Fruit fly (Drosophila melanogaster): Measurements from ENCODE around the gene Naa20B.
A peak's percentile ranks its signal among the peaks of the same experiment; 100 is the strongest.

The Naa20B gene

DNA sequence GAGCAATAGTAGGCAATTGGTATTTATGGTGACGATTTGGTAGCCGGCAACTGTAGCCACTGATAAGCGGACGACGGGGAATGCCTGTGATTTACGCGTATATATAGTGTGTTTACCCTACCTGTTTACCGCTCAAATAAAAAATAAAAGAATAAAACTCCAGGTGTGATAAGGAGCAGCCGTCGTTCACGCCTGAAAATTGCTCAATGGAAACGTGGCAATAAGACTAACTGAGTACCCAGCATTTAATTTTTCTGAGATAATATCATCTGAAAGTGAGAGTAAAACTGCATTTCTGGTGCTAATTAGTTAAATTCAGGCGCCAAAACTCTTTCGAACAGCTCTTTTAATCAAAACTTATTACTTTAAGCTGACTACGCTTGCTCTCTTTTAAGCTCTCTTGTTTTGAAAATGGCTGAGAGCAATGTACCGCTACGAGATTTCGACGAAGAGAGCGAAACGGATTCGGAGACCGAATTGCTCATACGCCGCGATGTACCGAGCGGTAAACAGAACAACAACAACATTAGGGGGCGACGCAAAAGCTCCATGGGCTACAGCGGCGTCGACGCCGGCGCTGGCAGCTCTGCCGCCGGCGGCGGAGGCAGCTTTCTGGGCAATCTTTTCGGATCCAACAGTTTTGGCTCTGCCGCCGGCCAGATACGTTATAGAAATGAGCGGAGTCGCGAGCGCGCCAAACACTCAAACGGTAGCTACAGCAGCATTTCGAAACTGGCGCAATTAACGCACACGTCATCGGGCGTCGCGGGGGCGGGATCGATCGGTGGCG, 33.2 kb downstream of the Naa20B start (continued):
- TF ChIP-seq CG2129 (GFP tag; IDR thresholded peaks at IDR 0.05; ENCODE audit: partially characterized antibody), result no peak
- TF ChIP-seq knrl (GFP tag; IDR thresholded peaks at IDR 0.05; ENCODE audit: partially characterized antibody), result no peak; the same call in 2 of the 3 replicates
- peak; percentile 83 for TF ChIP-seq CG15011 (GFP tag; optimal IDR thresholded peaks at IDR 0.05)
- TF ChIP-seq dpn (GFP tag; optimal IDR thresholded peaks at IDR 0.05), result peak in 1 of 2 experiments; percentile 45
- TF ChIP-seq CG7987 (GFP tag; optimal IDR thresholded peaks at IDR 0.05), result peak; percentile 95
- no peak for TF ChIP-seq CG4404 (GFP tag; IDR thresholded peaks at IDR 0.05)
- peak; percentile 46 for TF ChIP-seq CG32532 (GFP tag; IDR thresholded peaks at IDR 0.05)
- peak; percentile 88 for TF ChIP-seq CG13894 (tag; optimal IDR thresholded peaks at IDR 0.05)
- TF ChIP-seq tup (GFP tag; optimal IDR thresholded peaks at IDR 0.05), result peak; percentile 69
- no peak for TF ChIP-seq CG11456 (GFP tag; IDR thresholded peaks at IDR 0.05)
- TF ChIP-seq MTF-1 (GFP tag; optimal IDR thresholded peaks at IDR 0.05; ENCODE audit: borderline replicate concordance), result peak; percentile 92
- TF ChIP-seq zf30C (GFP tag; optimal IDR thresholded peaks at IDR 0.05), result no peak
- TF ChIP-seq pb (GFP tag; optimal IDR thresholded peaks at IDR 0.05), result peak; percentile 49
- peak; percentile 89 for TF ChIP-seq CG15601 (tag; optimal IDR thresholded peaks at IDR 0.05)
- peak in 1 of 3 experiments; percentile 9 for TF ChIP-seq lola (GFP tag; optimal IDR thresholded peaks at IDR 0.05)
- TF ChIP-seq caup (GFP tag; optimal IDR thresholded peaks at IDR 0.05; ENCODE audit: severe bottlenecking), result peak; percentile 84
- no peak for TF ChIP-seq CG43689 (GFP tag; IDR thresholded peaks at IDR 0.05)
- TF ChIP-seq schlank (tag; optimal IDR thresholded peaks at IDR 0.05), result peak; percentile 91
- TF ChIP-seq Blimp-1 (GFP tag; optimal IDR thresholded peaks at IDR 0.05), result peak; percentile 93
- TF ChIP-seq CG12236 (GFP tag; optimal IDR thresholded peaks at IDR 0.05), result peak; percentile 73
- TF ChIP-seq ttk (GFP tag; IDR thresholded peaks at IDR 0.05), result no peak
- TF ChIP-seq cato (GFP tag; optimal IDR thresholded peaks at IDR 0.05; ENCODE audit: borderline replicate concordance), result no peak
- peak; percentile 89 for TF ChIP-seq exex (tag; optimal IDR thresholded peaks at IDR 0.05)
- TF ChIP-seq dimm (GFP tag; IDR thresholded peaks at IDR 0.05), result no peak
- peak; percentile 32 for TF ChIP-seq Side (GFP tag; optimal IDR thresholded peaks at IDR 0.05)
- peak; percentile 59; the same call in 1 of the 2 replicates for TF ChIP-seq Nf-YA (GFP tag; IDR thresholded peaks at IDR 0.05)
- no peak for TF ChIP-seq Hsf (GFP tag; optimal IDR thresholded peaks at IDR 0.05)
- peak; percentile 72 for TF ChIP-seq CG11723 (GFP tag; optimal IDR thresholded peaks at IDR 0.05)
- peak; percentile 86 for TF ChIP-seq Meics (GFP tag; optimal IDR thresholded peaks at IDR 0.05)
- peak; percentile 38 for TF ChIP-seq Lhr (GFP tag; optimal IDR thresholded peaks at IDR 0.05)
- TF ChIP-seq bbx (GFP tag; IDR thresholded peaks at IDR 0.05; ENCODE audit: partially characterized antibody), result peak; percentile 54; the same call in 1 of the 2 replicates
- TF ChIP-seq Hmr (GFP tag; optimal IDR thresholded peaks at IDR 0.05), result peak; percentile 91
- TF ChIP-seq CG18262 (tag; optimal IDR thresholded peaks at IDR 0.05), result peak; percentile 48
- TF ChIP-seq D (optimal IDR thresholded peaks at IDR 0.05), result no peak
- TF ChIP-seq D (GFP tag; optimal IDR thresholded peaks at IDR 0.05), result peak; percentile 51
- peak; percentile 84 for TF ChIP-seq CG1603 (tag; optimal IDR thresholded peaks at IDR 0.05)
- peak; percentile 72 for TF ChIP-seq org-1 (GFP tag; optimal IDR thresholded peaks at IDR 0.05)
- TF ChIP-seq sd (tag; optimal IDR thresholded peaks at IDR 0.05), result peak; percentile 97
- TF ChIP-seq CG13296 (GFP tag; optimal IDR thresholded peaks at IDR 0.05), result peak; percentile 95
- TF ChIP-seq CG11695 (GFP tag; IDR thresholded peaks at IDR 0.05), result peak; percentile 73
- TF ChIP-seq repo (GFP tag; optimal IDR thresholded peaks at IDR 0.05), result peak; percentile 34
- TF ChIP-seq CG12299 (tag; optimal IDR thresholded peaks at IDR 0.05), result peak; percentile 77
- peak; percentile 85 for TF ChIP-seq CG15269 (tag; optimal IDR thresholded peaks at IDR 0.05)
- peak; percentile 36 for TF ChIP-seq abd-A (tag; optimal IDR thresholded peaks at IDR 0.05)
- TF ChIP-seq danr (GFP tag; IDR thresholded peaks at IDR 0.05), result peak; percentile 27; the same call in 1 of the 2 replicates
- TF ChIP-seq CG31388 (GFP tag; optimal IDR thresholded peaks at IDR 0.05), result no peak
- no peak for TF ChIP-seq Ets97D (GFP tag; optimal IDR thresholded peaks at IDR 0.05)

Measured in whole organism, embryonic.